Worm (Caenorhabditis elegans): Measurements from ENCODE around the gene unc-129.

The unc-129 gene

ce11 chrIV:9034340-9034739 lies 29.1 kb upstream of the unc-129 start, which contains the start of gene C53D6.10:
C53D6.10 (minus strand) TSS chrIV:9034440.
- no peak for TF ChIP-seq hmbx-1 (tag; optimal IDR thresholded peaks at IDR 0.05)
- TF ChIP-seq ceh-13 (GFP tag; optimal IDR thresholded peaks at IDR 0.05), result no peak
- no peak for TF ChIP-seq scrt-1 (GFP tag; IDR thresholded peaks at IDR 0.05)
- TF ChIP-seq B0310.2 (tag; optimal IDR thresholded peaks at IDR 0.05), result no peak

DNA sequence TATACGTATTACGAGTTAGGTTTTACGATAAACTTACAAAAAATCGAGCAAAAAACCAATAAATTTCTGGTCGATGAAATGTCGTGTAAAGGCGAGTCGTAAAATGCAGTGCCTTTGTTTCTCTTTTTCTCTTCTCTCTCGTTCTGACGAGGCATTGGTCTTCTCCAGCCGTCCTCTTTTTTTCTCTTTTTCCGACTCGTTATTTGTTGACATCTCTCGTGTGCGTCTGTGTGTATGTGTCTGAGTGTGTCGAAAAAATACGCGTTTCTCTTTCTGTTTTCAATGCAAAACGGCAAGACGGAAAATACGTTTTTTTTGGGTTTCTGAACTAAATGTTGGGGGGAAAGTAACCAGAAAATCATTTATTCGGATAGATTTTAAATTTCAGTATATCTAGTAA lies 27.3 kb upstream of the unc-129 start, which contains the start of gene C53D6.6:
C53D6.6 (minus strand) TSS at position 118 of the 400 bp plus-strand sequence.
- TF ChIP-seq ama-1 (optimal IDR thresholded peaks at IDR 0.05), result no peak
- TF ChIP-seq tbx-11 (GFP tag; IDR thresholded peaks at IDR 0.05), result no peak
- TF ChIP-seq B0310.2 (tag; optimal IDR thresholded peaks at IDR 0.05), result no peak
- no peak for TF ChIP-seq flt-1 (GFP tag; IDR thresholded peaks at IDR 0.05)
- TF ChIP-seq tra-4 (tag; optimal IDR thresholded peaks at IDR 0.05), result no peak
- no peak for TF ChIP-seq hmg-4 (GFP tag; optimal IDR thresholded peaks at IDR 0.05)
- TF ChIP-seq aly-1 (tag; optimal IDR thresholded peaks at IDR 0.05), result no peak
- no peak for TF ChIP-seq hmbx-1 (tag; optimal IDR thresholded peaks at IDR 0.05)
- TF ChIP-seq ceh-36 (tag; optimal IDR thresholded peaks at IDR 0.05), result no peak
- no peak for TF ChIP-seq scrt-1 (GFP tag; IDR thresholded peaks at IDR 0.05)
- TF ChIP-seq pes-1 (GFP tag; IDR thresholded peaks at IDR 0.05), result no peak
- no peak for TF ChIP-seq F13C5.2 (tag; optimal IDR thresholded peaks at IDR 0.05)
- TF ChIP-seq ceh-13 (GFP tag; optimal IDR thresholded peaks at IDR 0.05), result no peak
- TF ChIP-seq ets-7 (tag; optimal IDR thresholded peaks at IDR 0.05), result no peak
- TF ChIP-seq tbx-37 (GFP tag; conservative IDR thresholded peaks at IDR 0.05), result no peak

DNA sequence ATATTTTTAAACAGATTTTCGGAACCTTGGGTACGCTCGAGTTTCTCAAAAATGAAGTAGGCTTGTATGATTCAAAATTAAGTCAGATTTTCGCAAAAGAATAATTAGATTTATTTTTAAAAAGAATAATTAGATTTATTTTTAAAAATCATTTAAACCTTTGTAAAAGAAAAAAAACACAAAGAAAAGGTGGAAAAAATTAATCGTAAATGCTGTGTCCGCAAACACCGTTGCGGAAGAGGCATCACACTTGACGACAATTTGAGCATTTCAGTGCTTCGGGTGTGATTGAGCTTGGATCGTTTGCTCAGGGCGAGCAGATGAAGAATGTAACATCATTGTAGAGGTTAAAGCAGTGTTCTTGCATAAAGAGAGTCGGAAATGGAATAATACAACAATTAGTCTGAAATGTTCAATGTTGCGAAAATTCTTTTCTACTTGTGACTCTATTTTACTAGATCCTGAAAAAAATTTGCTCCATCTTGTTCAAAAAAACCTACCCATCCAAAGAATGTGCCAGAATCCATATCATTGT lies 16.1 kb upstream of the unc-129 start:
- TF ChIP-seq tbx-37 (GFP tag; conservative IDR thresholded peaks at IDR 0.05) (no peak), ceh-36 (tag; optimal IDR thresholded peaks at IDR 0.05) (no peak), ceh-13 (GFP tag; optimal IDR thresholded peaks at IDR 0.05) (no peak), B0310.2 (tag; optimal IDR thresholded peaks at IDR 0.05) (no peak), aly-1 (tag; optimal IDR thresholded peaks at IDR 0.05) (no peak), F13C5.2 (tag; optimal IDR thresholded peaks at IDR 0.05) (peak; percentile 23)

DNA sequence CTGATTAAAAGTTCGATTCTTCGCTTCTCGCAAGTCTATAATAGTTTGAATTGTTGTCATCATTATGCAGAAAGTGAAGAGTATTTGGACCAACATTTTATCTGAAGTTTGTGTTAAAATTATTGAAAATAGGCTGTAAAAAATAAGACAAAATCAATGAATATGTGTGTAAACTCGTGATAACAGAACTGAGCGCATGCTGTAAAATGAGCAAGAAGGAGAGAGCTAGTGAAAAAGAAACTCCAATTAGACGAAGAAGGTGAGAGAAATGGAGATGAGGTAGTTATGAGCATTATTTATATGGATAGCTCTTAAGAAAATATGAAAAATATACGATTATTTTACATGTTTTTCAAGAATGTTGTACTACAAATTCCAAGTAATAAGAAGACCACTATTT lies 15.6 kb upstream of the unc-129 start, which contains the start of gene C53D6.4:
C53D6.4 (minus strand) TSS at position 101 of the 400 bp plus-strand sequence.
- TF ChIP-seq pes-1 (GFP tag; IDR thresholded peaks at IDR 0.05) (no peak), tra-4 (tag; optimal IDR thresholded peaks at IDR 0.05) (no peak), hmg-4 (GFP tag; optimal IDR thresholded peaks at IDR 0.05) (no peak), B0310.2 (tag; optimal IDR thresholded peaks at IDR 0.05) (no peak), sea-1 (GFP tag; conservative IDR thresholded peaks at IDR 0.05) (no peak), scrt-1 (GFP tag; IDR thresholded peaks at IDR 0.05) (no peak), ets-7 (tag; optimal IDR thresholded peaks at IDR 0.05) (no peak), ceh-36 (tag; optimal IDR thresholded peaks at IDR 0.05) (no peak), tbx-11 (GFP tag; IDR thresholded peaks at IDR 0.05) (no peak), ceh-13 (GFP tag; optimal IDR thresholded peaks at IDR 0.05) (no peak), tbx-37 (GFP tag; conservative IDR thresholded peaks at IDR 0.05) (no peak), hmbx-1 (tag; optimal IDR thresholded peaks at IDR 0.05) (no peak), ama-1 (optimal IDR thresholded peaks at IDR 0.05) (no peak)

- no peak for TF ChIP-seq ama-1 (optimal IDR thresholded peaks at IDR 0.05)
- no peak for TF ChIP-seq tbx-37 (GFP tag; conservative IDR thresholded peaks at IDR 0.05)
- TF ChIP-seq tbx-11 (GFP tag; IDR thresholded peaks at IDR 0.05), result no peak
- no peak for TF ChIP-seq aly-1 (tag; optimal IDR thresholded peaks at IDR 0.05)
- TF ChIP-seq ets-7 (tag; optimal IDR thresholded peaks at IDR 0.05), result no peak
- no peak for TF ChIP-seq hmbx-1 (tag; optimal IDR thresholded peaks at IDR 0.05)
- TF ChIP-seq B0310.2 (tag; optimal IDR thresholded peaks at IDR 0.05), result no peak
- TF ChIP-seq flt-1 (GFP tag; IDR thresholded peaks at IDR 0.05), result no peak
- no peak for TF ChIP-seq hnd-1 (tag; optimal IDR thresholded peaks at IDR 0.05)
- no peak for TF ChIP-seq F13C5.2 (tag; optimal IDR thresholded peaks at IDR 0.05)
- TF ChIP-seq tra-4 (tag; optimal IDR thresholded peaks at IDR 0.05), result no peak
- TF ChIP-seq hmg-4 (GFP tag; optimal IDR thresholded peaks at IDR 0.05), result no peak
- TF ChIP-seq ceh-36 (tag; optimal IDR thresholded peaks at IDR 0.05), result no peak
- TF ChIP-seq scrt-1 (GFP tag; IDR thresholded peaks at IDR 0.05), result no peak
- no peak for TF ChIP-seq sea-1 (GFP tag; conservative IDR thresholded peaks at IDR 0.05)
- TF ChIP-seq pes-1 (GFP tag; IDR thresholded peaks at IDR 0.05), result no peak
These were observed 11.3 kb upstream of the unc-129 start, which contains the start of gene acc-2 for ce11 chrIV:9016477-9016876. acc-2 (plus strand) TSS chrIV:9016777.

DNA sequence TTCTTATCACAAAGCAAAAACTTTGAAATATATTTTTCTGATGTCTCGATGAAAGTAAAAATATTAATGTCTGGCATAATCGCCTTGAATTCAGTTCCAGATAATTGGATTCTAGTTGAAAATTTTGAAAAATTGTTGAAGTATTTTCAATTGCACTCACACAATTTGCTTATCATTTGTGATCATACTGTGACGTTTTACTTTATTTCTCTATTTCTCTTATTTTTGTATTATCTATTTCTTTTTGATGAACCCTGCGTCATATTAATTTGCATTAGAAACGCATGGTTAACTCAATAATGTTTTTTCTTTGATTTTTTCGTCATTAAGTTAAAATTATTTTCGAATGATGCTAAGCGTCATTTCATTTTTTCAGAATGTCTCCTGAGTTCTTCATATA lies 5.0 kb upstream of the unc-129 start, which contains the start of gene C53D6.11:
C53D6.11 (plus strand) TSS at position 328 of the 400 bp plus-strand sequence.
- TF ChIP-seq hnd-1 (tag; optimal IDR thresholded peaks at IDR 0.05) (no peak), ceh-36 (tag; optimal IDR thresholded peaks at IDR 0.05) (no peak), flt-1 (GFP tag; IDR thresholded peaks at IDR 0.05) (no peak), F13C5.2 (tag; optimal IDR thresholded peaks at IDR 0.05) (no peak), hmbx-1 (tag; optimal IDR thresholded peaks at IDR 0.05) (no peak), tbx-37 (GFP tag; conservative IDR thresholded peaks at IDR 0.05) (no peak)

ce11 chrIV:9007947-9008346 lies 2.7 kb upstream of the unc-129 start:
- TF ChIP-seq B0310.2 (tag; optimal IDR thresholded peaks at IDR 0.05) (no peak), flt-1 (GFP tag; IDR thresholded peaks at IDR 0.05) (no peak), ceh-36 (tag; optimal IDR thresholded peaks at IDR 0.05) (no peak), F13C5.2 (tag; optimal IDR thresholded peaks at IDR 0.05) (no peak), hmg-4 (GFP tag; optimal IDR thresholded peaks at IDR 0.05) (no peak), tbx-37 (GFP tag; conservative IDR thresholded peaks at IDR 0.05) (no peak), hmbx-1 (tag; optimal IDR thresholded peaks at IDR 0.05) (no peak), tbx-11 (GFP tag; IDR thresholded peaks at IDR 0.05) (no peak), tra-4 (tag; optimal IDR thresholded peaks at IDR 0.05) (no peak), aly-1 (tag; optimal IDR thresholded peaks at IDR 0.05) (no peak), pes-1 (GFP tag; IDR thresholded peaks at IDR 0.05) (no peak)

DNA sequence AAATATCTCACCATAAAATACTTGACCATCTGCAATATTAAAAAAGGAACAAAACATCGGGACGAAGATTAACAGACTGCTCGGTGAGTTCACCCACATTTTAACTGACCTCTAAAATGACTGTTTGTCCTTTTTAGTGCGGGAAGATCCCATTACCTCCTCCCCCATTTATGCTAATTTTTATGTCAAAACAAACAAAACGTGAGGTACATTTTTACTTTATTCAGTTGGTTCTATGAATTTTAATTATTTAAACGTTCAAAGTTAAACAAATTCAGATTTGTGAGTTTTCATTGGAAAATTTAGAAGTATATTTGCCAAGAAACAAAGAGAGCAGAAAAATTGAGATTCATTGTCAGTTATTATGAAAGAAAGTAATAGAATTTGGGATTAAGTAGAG lies 2.6 kb downstream of the unc-129 start, which contains the start of gene C53D6.8:
C53D6.8 (minus strand) TSS at position 101 of the 400 bp plus-strand sequence.
- TF ChIP-seq hnd-1 (tag; optimal IDR thresholded peaks at IDR 0.05), result no peak
- no peak for TF ChIP-seq pes-1 (GFP tag; IDR thresholded peaks at IDR 0.05)
- no peak for TF ChIP-seq scrt-1 (GFP tag; IDR thresholded peaks at IDR 0.05)
- TF ChIP-seq aly-1 (tag; optimal IDR thresholded peaks at IDR 0.05), result no peak
- no peak for TF ChIP-seq hmg-4 (GFP tag; optimal IDR thresholded peaks at IDR 0.05)
- no peak for TF ChIP-seq tbx-37 (GFP tag; conservative IDR thresholded peaks at IDR 0.05)
- no peak for TF ChIP-seq flt-1 (GFP tag; IDR thresholded peaks at IDR 0.05)
- no peak for TF ChIP-seq B0310.2 (tag; optimal IDR thresholded peaks at IDR 0.05)
- TF ChIP-seq tra-4 (tag; optimal IDR thresholded peaks at IDR 0.05), result no peak
- TF ChIP-seq ama-1 (optimal IDR thresholded peaks at IDR 0.05), result no peak
- TF ChIP-seq F13C5.2 (tag; optimal IDR thresholded peaks at IDR 0.05), result no peak
- no peak for TF ChIP-seq ceh-36 (tag; optimal IDR thresholded peaks at IDR 0.05)
- no peak for TF ChIP-seq sea-1 (GFP tag; conservative IDR thresholded peaks at IDR 0.05)

Data from whole organism, early embryonic.